Worm (Caenorhabditis elegans): Measurements from ENCODE around the gene ceh-31.

- TF ChIP-seq sox-4 (tag; optimal IDR thresholded peaks at IDR 0.05) (no peak), fkh-10 (GFP tag; optimal IDR thresholded peaks at IDR 0.05) (no peak), pag-3 (tag; optimal IDR thresholded peaks at IDR 0.05; ENCODE audit: borderline replicate concordance) (no peak), pax-1 (tag; optimal IDR thresholded peaks at IDR 0.05) (no peak), pha-2 (tag; optimal IDR thresholded peaks at IDR 0.05) (no peak), hlh-8 (tag; optimal IDR thresholded peaks at IDR 0.05) (no peak), ceh-22 (tag; optimal IDR thresholded peaks at IDR 0.05) (no peak), ceh-45 (GFP tag; IDR thresholded peaks at IDR 0.05) (no peak), dmd-4 (tag; optimal IDR thresholded peaks at IDR 0.05; ENCODE audit: borderline replicate concordance) (no peak)
Observed at ce11 chrX:3087245-3087644, 17.0 kb upstream of the ceh-31 start, which contains the start of gene F52E4.5.
